Worm (Caenorhabditis elegans): ENCODE results near the gene srlf-29.
"Not testable (repeated sequence)": the region's sequence is repeated elsewhere in the genome, so short reads cannot be mapped to it uniquely, and the experiment has no call there.

srlf-29 gene

DNA sequence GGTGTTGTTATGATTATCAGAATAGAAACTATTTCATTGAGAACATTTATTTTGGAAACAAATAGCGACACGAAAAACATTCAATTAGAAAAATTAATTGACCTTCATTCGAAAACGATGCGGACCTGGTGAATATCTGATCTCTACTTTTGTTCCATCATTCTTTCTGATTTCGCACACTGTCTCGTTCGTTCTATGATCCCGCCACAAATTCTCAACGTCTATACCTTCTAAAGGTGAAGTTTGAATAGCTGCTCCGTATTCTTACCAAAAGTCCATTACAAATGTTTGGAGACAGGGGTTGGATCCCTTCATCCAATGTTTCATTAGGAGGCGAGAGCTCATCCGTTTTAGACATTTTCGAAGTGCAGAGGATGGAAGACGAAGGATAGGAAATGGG, 14.3 kb upstream of the srlf-29 start, which contains the start of gene fbxb-16:
fbxb-16 (minus strand) TSS at position 101 of the 400 bp plus-strand sequence.
- TF ChIP-seq unc-62 (GFP tag; optimal IDR thresholded peaks at IDR 0.05): no peak

DNA sequence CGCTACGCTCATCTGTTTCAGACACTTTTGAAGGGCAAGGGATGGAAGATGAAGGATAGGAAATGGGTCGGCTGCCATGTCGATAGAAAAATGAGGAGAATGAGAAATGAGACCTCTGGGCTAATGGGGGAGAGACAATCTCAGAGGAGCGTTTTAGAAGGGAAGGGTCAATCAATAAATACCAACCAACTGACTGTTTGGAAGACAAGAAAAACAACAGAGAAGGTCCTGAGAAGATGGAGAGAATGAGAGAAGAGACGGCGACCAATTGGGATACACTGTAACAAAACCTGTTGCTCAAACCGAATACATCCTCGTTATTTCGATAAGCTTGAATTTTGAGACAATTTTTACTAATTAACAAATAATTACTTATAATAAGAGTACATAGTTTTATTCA, 12.7 kb upstream of the srlf-29 start, which contains the start of gene fbxb-15:
fbxb-15 (minus strand) TSS at position 101 of the 400 bp plus-strand sequence.
- TF ChIP-seq unc-62 (GFP tag; optimal IDR thresholded peaks at IDR 0.05): no peak

DNA sequence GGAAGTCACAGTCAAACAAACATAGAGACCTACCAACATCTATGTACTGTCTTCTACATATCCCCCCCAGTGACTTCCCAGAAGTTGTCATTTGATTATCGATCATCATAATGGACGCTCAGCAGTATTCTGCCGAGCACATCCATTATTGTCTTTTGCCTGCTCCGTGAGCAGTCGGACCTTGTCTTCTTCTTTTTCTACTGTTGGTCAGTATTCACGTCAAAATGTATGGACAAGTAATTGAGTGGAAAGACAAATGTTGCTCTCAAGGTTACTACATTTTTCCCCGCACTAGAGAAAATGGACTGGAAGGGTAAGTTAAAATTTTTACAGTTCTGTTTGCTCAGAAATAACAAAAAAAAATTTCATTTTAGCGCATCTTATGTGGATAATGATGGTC, 11.2 kb upstream of the srlf-29 start, which contains the start of gene btb-12:
btb-12 (plus strand) TSS at position 301 of the 400 bp plus-strand sequence.
- TF ChIP-seq unc-62 (GFP tag; optimal IDR thresholded peaks at IDR 0.05): no peak

DNA sequence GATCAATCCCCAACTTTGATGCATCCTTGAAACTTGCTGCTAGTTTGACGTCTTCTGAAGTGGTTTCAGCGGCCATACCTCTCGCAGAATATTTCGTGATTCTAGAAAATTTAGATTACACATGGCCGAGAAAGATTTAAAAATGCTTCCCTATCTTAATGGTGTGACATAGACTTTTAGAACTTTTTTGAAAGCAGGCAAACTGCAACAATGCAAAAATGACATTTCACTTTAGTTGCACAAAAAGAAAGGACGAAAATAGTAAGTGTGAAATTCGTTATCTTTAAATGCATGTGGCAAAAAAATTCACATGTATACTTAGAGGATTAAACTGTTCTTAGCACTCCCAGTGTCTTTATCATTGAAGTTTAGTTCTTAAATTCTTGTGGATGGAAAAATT, 8.9 kb upstream of the srlf-29 start, which contains the start of gene ZC204.12:
ZC204.12 (minus strand) TSS at position 101 of the 400 bp plus-strand sequence.
- no peak for TF ChIP-seq unc-62 (GFP tag; optimal IDR thresholded peaks at IDR 0.05)

DNA sequence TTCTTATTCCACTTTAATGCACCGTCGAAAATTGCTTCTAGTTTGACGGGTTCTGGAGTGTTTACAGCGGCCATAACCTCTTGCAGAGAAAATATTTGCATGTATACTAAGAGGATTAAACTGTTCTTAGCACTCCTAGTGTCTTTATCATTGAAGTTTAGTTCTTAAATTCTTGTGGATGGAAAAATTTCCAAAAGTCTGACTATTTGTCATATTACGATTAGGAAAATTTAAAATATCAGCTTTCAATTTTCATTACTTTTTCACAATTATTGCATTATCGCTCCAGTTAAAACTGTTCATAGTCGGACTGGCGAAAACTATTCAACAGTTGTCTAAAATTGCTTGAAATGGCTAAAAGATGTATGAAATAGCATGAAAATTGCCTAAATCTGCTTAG, 5.2 kb upstream of the srlf-29 start, which contains the start of gene ZC204.13:
ZC204.13 (minus strand) TSS at position 101 of the 400 bp plus-strand sequence.
- TF ChIP-seq unc-62 (GFP tag; optimal IDR thresholded peaks at IDR 0.05): not testable (repeated sequence)

DNA sequence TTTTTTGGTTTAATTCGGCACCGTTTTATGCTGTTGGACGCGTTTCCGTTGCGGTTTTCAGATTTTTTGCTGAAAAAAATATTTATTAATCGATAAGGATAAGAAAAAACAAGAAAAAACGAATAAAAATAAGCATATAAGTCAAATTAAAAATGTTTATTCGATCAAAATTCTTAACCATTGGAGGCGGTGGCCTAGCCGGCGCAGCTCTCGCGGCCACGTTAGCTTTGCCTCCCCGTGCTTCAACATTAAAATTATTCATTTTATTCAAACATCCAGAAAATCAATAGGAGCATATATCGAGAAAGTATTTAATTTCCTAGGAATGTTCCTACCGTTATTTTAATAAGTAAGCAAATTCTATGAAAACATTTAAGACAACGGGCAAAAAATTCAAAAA, 3.2 kb upstream of the srlf-29 start, which contains the start of gene ZC204.14:
ZC204.14 (minus strand) TSS at position 69 of the 400 bp plus-strand sequence.
- no peak for TF ChIP-seq unc-62 (GFP tag; optimal IDR thresholded peaks at IDR 0.05)

DNA sequence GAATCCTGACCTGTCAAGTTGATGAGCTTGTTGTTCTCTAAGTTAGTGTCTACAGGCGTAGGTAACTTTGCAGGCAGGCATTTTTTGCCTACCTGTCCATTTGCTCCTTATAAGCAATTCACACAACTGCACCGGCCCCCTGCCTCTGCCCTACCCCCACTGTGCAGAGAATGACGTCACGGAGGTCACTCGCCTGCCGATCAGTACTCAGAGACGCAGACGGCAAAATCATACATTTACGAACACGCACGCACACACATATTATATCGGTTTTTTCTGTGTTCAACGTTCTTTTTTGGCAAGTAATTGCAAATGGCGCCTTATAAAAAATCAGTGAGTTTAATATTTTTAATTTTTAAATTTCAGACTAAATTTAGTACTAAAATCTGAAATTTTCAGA, 2.6 kb upstream of the srlf-29 start, which contains the start of gene duxl-1:
duxl-1 (plus strand) TSS at position 184 of the 400 bp plus-strand sequence.
- TF ChIP-seq unc-62 (GFP tag; optimal IDR thresholded peaks at IDR 0.05): no peak

DNA sequence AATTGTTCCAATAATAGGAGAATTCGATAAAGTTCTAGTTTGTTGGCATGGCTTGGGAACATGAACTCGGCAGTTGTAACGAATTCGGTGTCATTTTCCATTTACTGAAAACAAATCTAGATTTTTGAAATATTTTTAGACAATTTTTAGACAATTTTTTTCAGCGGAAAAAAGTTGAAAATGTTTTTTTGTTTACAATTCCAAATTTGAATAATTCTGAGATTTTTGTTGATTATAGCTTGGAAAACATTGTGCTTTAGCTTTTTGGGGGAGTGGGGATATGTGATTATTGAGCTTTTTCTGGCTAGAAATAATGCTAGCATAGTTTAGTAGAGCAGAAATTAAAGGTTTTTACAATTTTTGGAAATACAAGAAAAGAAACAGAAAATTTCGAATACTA, 2.8 kb downstream of the srlf-29 start, which contains the start of gene srw-97:
srw-97 (minus strand) TSS at position 101 of the 400 bp plus-strand sequence.
- TF ChIP-seq unc-62 (GFP tag; optimal IDR thresholded peaks at IDR 0.05): no peak

DNA sequence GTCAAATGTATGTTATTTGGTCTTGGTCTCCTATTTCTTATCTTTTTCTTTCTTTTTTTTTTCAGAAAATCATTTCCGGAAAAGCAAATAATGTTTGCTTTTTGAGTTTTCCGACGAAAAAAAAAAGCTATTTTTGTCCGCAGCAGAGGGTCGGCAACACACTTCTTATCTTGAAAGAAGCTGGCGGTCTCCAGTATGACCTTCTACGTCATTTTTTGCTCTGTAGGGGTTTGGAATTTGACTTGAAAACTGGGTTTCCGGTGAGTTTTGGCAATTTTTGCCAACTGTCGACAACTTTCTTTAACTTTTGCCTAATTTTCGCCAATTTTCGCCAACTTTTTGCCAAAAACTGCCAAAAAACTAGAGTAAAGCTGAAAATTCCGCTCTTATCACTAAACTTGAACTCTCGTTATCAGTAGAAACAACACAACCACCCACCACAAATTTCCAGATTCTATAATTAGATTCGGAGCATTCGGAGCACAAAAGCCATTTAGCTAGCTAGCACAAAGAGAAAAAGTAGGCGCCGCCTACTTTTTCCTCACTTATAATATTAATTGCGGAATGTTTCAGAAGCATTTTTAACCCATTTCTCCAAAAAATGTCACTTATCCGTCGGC, 4.2 kb downstream of the srlf-29 start, which contains the start of gene nhx-6:
nhx-6 (plus strand) TSS at position 570 of the 620 bp plus-strand sequence.
- no peak for TF ChIP-seq unc-62 (GFP tag; optimal IDR thresholded peaks at IDR 0.05)

DNA sequence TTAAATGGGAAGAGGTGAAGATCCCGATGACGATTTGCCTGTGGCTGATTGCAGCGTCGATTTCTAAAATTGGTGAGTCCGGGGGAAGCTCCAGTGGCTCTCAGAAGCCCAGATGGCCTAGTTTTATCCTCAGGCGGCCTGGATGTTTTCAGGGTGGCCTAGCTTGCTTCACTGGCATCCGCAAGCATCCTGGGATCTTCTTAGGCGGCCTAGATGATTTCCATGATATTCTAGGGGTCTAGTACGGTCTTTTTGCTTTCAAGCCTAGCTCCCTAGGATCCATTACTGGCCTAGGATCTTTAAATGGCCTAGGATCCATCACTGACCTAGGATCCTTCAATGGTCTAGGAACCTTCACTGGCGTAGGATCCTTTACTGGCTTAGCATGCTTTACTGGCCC, 4.9 kb downstream of the srlf-29 start:
- no peak for TF ChIP-seq unc-62 (GFP tag; optimal IDR thresholded peaks at IDR 0.05)

DNA sequence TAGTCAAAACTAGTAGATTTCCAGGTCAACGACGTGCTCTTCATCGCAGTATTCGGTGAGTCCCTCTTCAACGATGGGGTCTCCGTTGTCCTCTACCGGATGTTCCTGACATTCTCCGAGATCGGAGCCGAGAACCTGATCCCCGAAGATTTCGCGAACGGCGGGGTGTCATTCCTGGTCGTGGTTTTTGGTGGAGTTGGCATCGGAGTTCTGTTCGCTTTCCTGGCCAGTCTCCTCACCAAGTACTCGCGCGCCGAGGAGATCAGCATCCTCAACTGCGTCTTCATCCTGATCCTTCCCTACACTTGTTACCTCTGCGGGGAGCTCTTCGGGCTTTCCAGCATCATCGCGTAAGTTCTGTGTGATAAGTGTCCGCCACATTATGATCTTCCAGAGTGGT, 6.5 kb downstream of the srlf-29 start:
- no peak for TF ChIP-seq unc-62 (GFP tag; optimal IDR thresholded peaks at IDR 0.05)

DNA sequence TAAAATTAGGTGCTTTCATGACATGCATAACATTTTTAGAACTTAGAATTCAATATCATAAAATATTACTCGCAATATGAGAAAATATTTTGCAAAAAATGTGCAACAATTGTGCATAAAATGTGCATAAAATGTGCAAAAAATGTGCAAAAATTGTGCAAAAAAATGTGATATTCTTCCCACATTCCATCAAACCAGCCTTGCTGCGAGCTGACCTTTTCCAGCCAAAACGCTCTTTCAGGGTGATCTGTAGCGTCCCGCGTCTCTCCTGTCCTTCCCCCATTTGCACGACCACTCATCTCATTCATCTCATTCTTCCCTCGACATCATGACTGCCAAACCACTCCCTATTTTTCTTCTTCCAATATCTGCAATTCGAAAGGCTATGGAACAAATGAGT, 10.0 kb downstream of the srlf-29 start, which contains the start of gene fbxb-17:
fbxb-17 (plus strand) TSS at position 301 of the 400 bp plus-strand sequence.
- TF ChIP-seq unc-62 (GFP tag; optimal IDR thresholded peaks at IDR 0.05): no peak

DNA sequence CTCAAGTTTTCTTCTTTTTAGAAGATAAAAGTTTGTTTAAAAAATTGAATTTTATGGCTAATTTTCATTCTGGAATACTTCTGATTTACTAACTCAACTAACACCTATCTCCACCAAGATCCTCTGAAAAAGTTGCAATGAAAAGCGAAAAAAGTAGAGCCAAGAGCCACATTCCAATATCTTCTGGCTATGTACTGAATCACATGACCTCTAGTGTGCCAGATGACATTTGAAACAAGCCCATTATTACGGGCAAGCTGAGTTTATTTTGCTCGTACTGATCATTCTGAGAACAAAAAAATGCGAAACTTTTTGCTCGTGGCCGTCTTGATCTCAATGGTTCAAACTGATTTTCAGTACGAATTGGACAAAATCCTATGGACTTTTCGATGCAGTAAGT, 13.0 kb downstream of the srlf-29 start, which contains the start of gene irld-36:
irld-36 (plus strand) TSS at position 301 of the 400 bp plus-strand sequence.
- TF ChIP-seq unc-62 (GFP tag; optimal IDR thresholded peaks at IDR 0.05): no peak

DNA sequence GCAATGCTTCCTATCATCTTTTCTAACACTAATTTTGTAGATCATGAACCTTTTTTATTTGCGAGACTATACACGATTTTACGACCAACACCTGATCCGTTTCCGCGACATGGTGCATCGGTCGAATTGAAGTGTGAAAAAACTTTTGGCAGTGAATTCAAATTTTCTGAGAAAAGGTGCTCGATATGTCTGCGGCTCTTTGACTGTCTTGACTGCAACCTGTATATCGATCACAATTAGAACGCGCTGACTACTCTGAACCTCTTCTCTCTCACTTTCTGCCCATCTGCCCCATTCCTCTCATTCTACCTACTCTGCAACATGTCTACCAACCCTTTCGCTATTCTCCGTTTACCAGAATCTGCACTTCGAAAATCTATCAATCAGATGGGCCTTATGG, 16.1 kb downstream of the srlf-29 start, which contains the start of gene fbxb-26:
fbxb-26 (plus strand) TSS at position 301 of the 400 bp plus-strand sequence.
- no peak for TF ChIP-seq unc-62 (GFP tag; optimal IDR thresholded peaks at IDR 0.05)

DNA sequence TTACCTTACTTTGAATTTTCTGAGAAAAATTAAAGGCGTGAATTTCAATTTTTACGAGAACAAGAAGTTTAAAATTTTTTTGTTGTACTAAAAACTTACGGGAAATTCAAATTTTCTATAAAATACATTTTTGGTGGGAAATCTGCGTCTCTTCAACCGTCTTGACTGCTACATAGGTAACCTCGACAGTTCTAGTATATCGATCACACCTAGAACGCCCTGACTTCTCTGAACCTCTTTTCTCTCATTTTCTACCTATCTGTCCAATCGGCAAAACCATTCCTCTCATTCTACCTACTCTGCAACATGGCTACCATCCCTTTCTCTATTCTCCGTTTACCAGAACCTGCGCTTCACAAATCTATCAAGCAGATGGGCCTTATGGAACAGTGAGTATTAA, 17.6 kb downstream of the srlf-29 start, which contains the start of gene fbxb-25:
fbxb-25 (plus strand) TSS at position 301 of the 400 bp plus-strand sequence.
- no peak for TF ChIP-seq unc-62 (GFP tag; optimal IDR thresholded peaks at IDR 0.05)

DNA sequence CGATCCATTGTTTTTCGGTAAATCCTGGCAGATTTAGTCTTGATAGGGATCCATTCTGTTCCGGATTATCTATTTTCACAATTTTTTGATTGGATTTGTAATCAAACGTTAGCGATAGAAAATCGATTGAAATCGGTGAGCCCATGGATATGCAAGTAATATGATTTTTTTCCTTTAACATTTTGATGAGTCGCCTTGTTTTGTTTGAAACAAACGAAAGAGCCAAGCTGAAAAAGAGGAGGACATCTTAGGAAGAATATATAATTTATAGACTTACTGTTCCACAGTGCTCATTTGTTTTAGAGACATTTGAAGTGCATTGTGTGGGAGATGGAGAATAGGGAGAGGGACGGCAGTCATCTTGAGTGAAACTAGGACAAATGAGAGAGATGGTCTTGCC, 22.7 kb downstream of the srlf-29 start, which contains the start of the genes fbxb-18 and fbxb-19:
fbxb-18 (minus strand) TSS at position 101 of the 400 bp plus-strand sequence.
fbxb-19 (minus strand) TSS at position 369 of the 400 bp plus-strand sequence.
- TF ChIP-seq unc-62 (GFP tag; optimal IDR thresholded peaks at IDR 0.05): no peak

All from whole organism, dauer.